Worm (Caenorhabditis elegans) whole organism, late embryonic: ENCODE results near the gene ccch-2.

Experiments
- Y22D7AL.16 ChIP-seq: sonication (generic microtip); optimal IDR thresholded peaks from 2 replicates; lab custom pipeline; 2016; ENCODE audit warnings: missing genetic modification characterization, missing compliant biosample characterization
- ahr-1 ChIP-seq: sonication (generic microtip); optimal IDR thresholded peaks from 2 replicates; lab custom pipeline; 2016; ENCODE audit warnings: missing genetic modification characterization, missing compliant biosample characterization
- ama-1 ChIP-seq: fragments of 150-350 bp; optimal IDR thresholded peaks from 2 replicates; lab custom pipeline; 2014
- elt-2 ChIP-seq: sonication (generic microtip); optimal IDR thresholded peaks from 2 replicates; lab custom pipeline; 2016; ENCODE audit warnings: missing genetic modification reagents, missing genetic modification characterization, missing compliant biosample characterization
- fax-1 ChIP-seq: sonication (generic microtip); optimal IDR thresholded peaks from 2 replicates; lab custom pipeline; 2016; ENCODE audit warnings: missing genotype, missing genetic modification characterization, missing compliant biosample characterization
- fkh-10 ChIP-seq: fragments of 150-350 bp; optimal IDR thresholded peaks from 2 replicates; lab custom pipeline; 2014; ENCODE audit warnings: missing biosample characterization, missing genetic modification reagents, missing genetic modification characterization
- nfya-1 ChIP-seq: sonication (generic microtip); optimal IDR thresholded peaks from 2 replicates; lab custom pipeline; 2017; ENCODE audit warnings: missing genetic modification characterization, mild to moderate bottlenecking, missing compliant biosample characterization, antibody characterized with exemption, moderate library complexity
- nhr-11 ChIP-seq: fragments of 150-350 bp; optimal IDR thresholded peaks from 2 replicates; lab custom pipeline; 2014; ENCODE audit warnings: missing biosample characterization, missing genetic modification characterization
- pros-1 ChIP-seq: fragments of 150-350 bp; optimal IDR thresholded peaks from 2 replicates; lab custom pipeline; 2014; ENCODE audit warnings: missing biosample characterization, missing genetic modification reagents, missing genetic modification characterization
- unc-86 ChIP-seq: sonication (generic microtip); optimal IDR thresholded peaks from 2 replicates; lab custom pipeline; 2016; ENCODE audit warnings: missing genetic modification characterization, missing compliant biosample characterization

DNA sequence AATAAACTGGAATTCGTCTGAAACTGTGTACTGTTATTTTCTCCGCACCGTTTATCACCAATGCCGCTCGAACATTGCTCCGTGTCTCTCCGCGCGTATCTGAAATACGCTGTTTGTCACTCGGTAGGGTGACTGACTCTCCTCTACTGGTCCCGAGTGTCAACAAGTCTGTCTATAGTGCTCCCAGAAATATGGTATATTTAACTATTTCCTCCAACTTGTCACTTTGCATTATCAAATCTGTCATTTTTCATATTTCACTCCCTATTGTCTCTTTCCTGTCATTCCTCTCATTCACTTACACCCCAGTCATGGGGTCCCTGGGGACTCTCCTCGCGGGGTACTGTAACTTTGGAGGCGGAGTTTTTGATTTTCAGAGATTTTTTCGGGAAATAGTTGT lies 23.5 kb upstream of the ccch-2 start, which contains the start of gene hlh-17:
- TF ChIP-seq elt-2 (no peak), fax-1 (tag; lab: Kevin White, UChicago) (no peak), fkh-10 (no peak), pros-1 (tag; lab: Kevin White, UChicago) (no peak), ama-1 (lab: Kevin White, UChicago) (no peak), Y22D7AL.16 (tag; lab: Kevin White, UChicago) (no peak), unc-86 (no peak), ahr-1 (tag; lab: Kevin White, UChicago) (no peak), nhr-11 (tag; lab: Kevin White, UChicago) (no peak), nfya-1 (tag; lab: Kevin White, UChicago) (no peak)
